Worm (Caenorhabditis elegans) whole organism, young adult: Measurements from ENCODE around the gene irld-47.

Experiments used
- B0035.1 ChIP-seq: sonication (generic microtip); optimal IDR thresholded peaks from 2 replicates; lab custom pipeline; 2016; ENCODE audit warnings: missing genetic modification characterization, mild to moderate bottlenecking, missing compliant biosample characterization, missing genotype, missing genetic modification reagents
- D2030.7 ChIP-seq: fragments of 200-800 bp; sonication (Bioruptor generic); IDR thresholded peaks from 2 replicates; pipeline ENCODE4 v1.3.6; 2022; ENCODE audit warnings: missing genetic modification reagents, missing genetic modification characterization, missing compliant biosample characterization
- F22D6.2 ChIP-seq: sonication (generic microtip); optimal IDR thresholded peaks from 2 replicates; lab custom pipeline; 2016; ENCODE audit warnings: mild to moderate bottlenecking, missing genetic modification characterization, missing compliant biosample characterization
- F23B12.7 ChIP-seq: sonication (generic microtip); optimal IDR thresholded peaks from 2 replicates; lab custom pipeline; 2017; ENCODE audit warnings: missing genetic modification characterization, mild to moderate bottlenecking, missing compliant biosample characterization, antibody characterized with exemption, moderate library complexity; ENCODE audit not compliant: insufficient read depth
- F49E8.2 ChIP-seq: sonication (generic microtip); optimal IDR thresholded peaks from 3 replicates; lab custom pipeline; 2017; ENCODE audit warnings: missing genetic modification characterization, mild to moderate bottlenecking, missing compliant biosample characterization, antibody characterized with exemption, moderate library complexity; ENCODE audit not compliant: insufficient read depth
- T26A5.8 ChIP-seq: sonication (generic microtip); optimal IDR thresholded peaks from 2 replicates; lab custom pipeline; 2016; ENCODE audit warnings: missing genetic modification characterization, missing compliant biosample characterization
- Y56A3A.18 ChIP-seq: fragments of 200-800 bp; sonication (Bioruptor generic); IDR thresholded peaks from 2 replicates; pipeline ENCODE4 v1.3.6; 2022; ENCODE audit warnings: missing genetic modification reagents, missing genetic modification characterization, missing compliant biosample characterization
- Y67H2A.10 ChIP-seq: fragments of 200-800 bp; sonication (Bioruptor generic); conservative IDR thresholded peaks from 2 replicates; pipeline ENCODE4 v1.3.6; 2022; ENCODE audit warnings: missing genetic modification reagents, missing genetic modification characterization, missing compliant biosample characterization
- Y79H2A.3 ChIP-seq: fragments of 200-800 bp; sonication (Bioruptor generic); conservative IDR thresholded peaks from 2 replicates; pipeline ENCODE4 v1.3.6; 2022; ENCODE audit warnings: missing genetic modification reagents, missing genetic modification characterization, missing compliant biosample characterization
- atf-7 ChIP-seq: sonication (generic microtip); optimal IDR thresholded peaks from 2 replicates; lab custom pipeline; 2017; ENCODE audit warnings: mild to moderate bottlenecking, missing genetic modification characterization, missing compliant biosample characterization
- attf-3 ChIP-seq: fragments of 200-800 bp; sonication (Bioruptor generic); conservative IDR thresholded peaks from 2 replicates; pipeline ENCODE4 v1.3.6; 2022; ENCODE audit warnings: missing genetic modification reagents, missing genetic modification characterization, missing compliant biosample characterization
- attf-5 ChIP-seq: fragments of 200-800 bp; sonication (Bioruptor generic); optimal IDR thresholded peaks from 2 replicates; lab custom pipeline; 2018; ENCODE audit warnings: mild to moderate bottlenecking, missing genetic modification characterization, missing compliant biosample characterization
- bed-1 ChIP-seq: fragments of 200-800 bp; sonication (Bioruptor generic); IDR thresholded peaks from 2 replicates; pipeline ENCODE4 v1.3.6; 2022; ENCODE audit warnings: missing genetic modification reagents, missing genetic modification characterization, missing compliant biosample characterization
- ceh-91 ChIP-seq: fragments of 200-800 bp; sonication (Bioruptor generic); IDR thresholded peaks from 2 replicates; pipeline ENCODE4 v1.3.6; 2022; ENCODE audit warnings: missing genetic modification reagents, missing genetic modification characterization, missing compliant biosample characterization
- egl-44 ChIP-seq: fragments of 200-800 bp; sonication (Bioruptor generic); IDR thresholded peaks from 2 replicates; pipeline ENCODE4 v1.3.6; 2022; ENCODE audit warnings: missing genetic modification reagents, missing genetic modification characterization, missing compliant biosample characterization
- egrh-3 ChIP-seq: fragments of 200-800 bp; sonication (Bioruptor generic); IDR thresholded peaks from 2 replicates; pipeline ENCODE4 v1.3.6; 2022; ENCODE audit warnings: missing genetic modification reagents, missing genetic modification characterization, missing compliant biosample characterization
- ets-4 ChIP-seq: fragments of 200-800 bp; sonication (Bioruptor generic); optimal IDR thresholded peaks from 2 replicates; lab custom pipeline; 2018; ENCODE audit warnings: mild to moderate bottlenecking, missing genetic modification characterization, missing compliant biosample characterization
- fkh-3 ChIP-seq: sonication (generic microtip); optimal IDR thresholded peaks from 2 replicates; lab custom pipeline; 2016; ENCODE audit warnings: mild to moderate bottlenecking, missing genetic modification characterization, missing compliant biosample characterization
- hmg-1.2 ChIP-seq: fragments of 200-800 bp; sonication (Bioruptor generic); IDR thresholded peaks from 2 replicates; pipeline ENCODE4 v1.3.6; 2022; ENCODE audit warnings: missing genetic modification reagents, missing genetic modification characterization, missing compliant biosample characterization
- let-607 ChIP-seq, 2 experiments: fragments of 200-800 bp in 1 of 2; sonication (Bioruptor generic) in 1 of 2; sonication (generic microtip) in 1 of 2; optimal IDR thresholded peaks; 2 replicates each; lab custom pipeline; 2016 to 2018; ENCODE audit warnings: mild to moderate bottlenecking in 2 of 2, missing compliant biosample characterization in 2 of 2, missing genetic modification characterization in 2 of 2, moderate library complexity in 2 of 2, missing genotype in 1 of 2
- lin-26 ChIP-seq: fragments of 200-800 bp; sonication (Bioruptor generic); IDR thresholded peaks from 2 replicates; pipeline ENCODE4 v1.3.6; 2022; ENCODE audit warnings: missing genetic modification reagents, missing genetic modification characterization, missing compliant biosample characterization
- lsl-1 ChIP-seq: fragments of 200-800 bp; sonication (Bioruptor generic); optimal IDR thresholded peaks from 2 replicates; lab custom pipeline; 2018; ENCODE audit warnings: mild to moderate bottlenecking, missing genetic modification characterization, moderate library complexity, missing compliant biosample characterization
- lsy-27 ChIP-seq: sonication (generic microtip); optimal IDR thresholded peaks from 2 replicates; lab custom pipeline; 2017; ENCODE audit warnings: missing genetic modification characterization, mild to moderate bottlenecking, missing compliant biosample characterization, antibody characterized with exemption, missing genotype, borderline replicate concordance; ENCODE audit not compliant: insufficient read depth
- madf-3 ChIP-seq: fragments of 200-800 bp; sonication (Bioruptor generic); IDR thresholded peaks from 2 replicates; pipeline ENCODE4 v1.3.6; 2022; ENCODE audit warnings: missing genetic modification reagents, missing genetic modification characterization, missing compliant biosample characterization
- madf-6 ChIP-seq: fragments of 200-800 bp; sonication (Bioruptor generic); IDR thresholded peaks from 2 replicates; pipeline ENCODE4 v1.3.6; 2022; ENCODE audit warnings: missing genetic modification reagents, missing genetic modification characterization, missing compliant biosample characterization
- nfya-1 ChIP-seq: sonication (generic microtip); optimal IDR thresholded peaks from 2 replicates; lab custom pipeline; 2017; ENCODE audit warnings: antibody characterized with exemption, missing compliant biosample characterization, missing genetic modification characterization, borderline replicate concordance; ENCODE audit not compliant: insufficient read depth
- nfyb-1 ChIP-seq: fragments of 200-800 bp; sonication (Bioruptor generic); IDR thresholded peaks from 2 replicates; pipeline ENCODE4 v1.3.6; 2022; ENCODE audit warnings: missing genetic modification reagents, missing genetic modification characterization, missing compliant biosample characterization
- nhr-120 ChIP-seq: fragments of 200-800 bp; sonication (Bioruptor generic); IDR thresholded peaks from 2 replicates; pipeline ENCODE4 v1.3.6; 2022; ENCODE audit warnings: missing genetic modification characterization, missing compliant biosample characterization
- nhr-90 ChIP-seq: sonication (generic microtip); optimal IDR thresholded peaks from 2 replicates; lab custom pipeline; 2016; ENCODE audit warnings: missing genotype, mild to moderate bottlenecking, missing genetic modification characterization, missing compliant biosample characterization
- pha-4 ChIP-seq: fragments of 150-350 bp; sonication (generic microtip); optimal IDR thresholded peaks from 2 replicates; lab custom pipeline; 2014; ENCODE audit warnings: missing biosample characterization, missing genetic modification reagents, missing genetic modification characterization
- rcor-1 ChIP-seq: fragments of 200-800 bp; sonication (Bioruptor generic); IDR thresholded peaks from 2 replicates; pipeline ENCODE4 v1.3.6; 2022; ENCODE audit warnings: missing genetic modification reagents, missing genetic modification characterization, missing compliant biosample characterization
- snpc-1.3 ChIP-seq: sonication (generic microtip); optimal IDR thresholded peaks from 2 replicates; lab custom pipeline; 2017; ENCODE audit warnings: missing genetic modification characterization, mild to moderate bottlenecking, missing compliant biosample characterization, antibody characterized with exemption, moderate library complexity, missing genotype, missing genetic modification reagents; ENCODE audit not compliant: insufficient read depth
- snpc-3.4 ChIP-seq: sonication (generic microtip); optimal IDR thresholded peaks from 2 replicates; lab custom pipeline; 2017; ENCODE audit warnings: missing genetic modification characterization, mild to moderate bottlenecking, missing compliant biosample characterization, antibody characterized with exemption, moderate library complexity, missing genotype, missing genetic modification reagents
- tlf-1 ChIP-seq: fragments of 200-800 bp; sonication (Bioruptor generic); optimal IDR thresholded peaks from 2 replicates; lab custom pipeline; 2018; ENCODE audit warnings: mild to moderate bottlenecking, missing genetic modification characterization, missing compliant biosample characterization
- zim-3 ChIP-seq: sonication (generic microtip); optimal IDR thresholded peaks from 2 replicates; lab custom pipeline; 2017; ENCODE audit warnings: mild to moderate bottlenecking, missing genetic modification characterization, moderate library complexity, missing compliant biosample characterization
- ztf-25 ChIP-seq: fragments of 200-800 bp; sonication (Bioruptor generic); IDR thresholded peaks from 2 replicates; pipeline ENCODE4 v1.3.6; 2022; ENCODE audit warnings: missing genetic modification reagents, missing genetic modification characterization, missing compliant biosample characterization
- ztf-3 ChIP-seq: fragments of 200-800 bp; sonication (Bioruptor generic); optimal IDR thresholded peaks from 2 replicates; lab custom pipeline; 2018; ENCODE audit warnings: mild to moderate bottlenecking, missing genetic modification characterization, missing compliant biosample characterization

The irld-47 gene

ce11 chrII:7866081-7866480 is 43.7 kb upstream of the irld-47 start (continued):
- TF ChIP-seq F23B12.7 (no peak), snpc-1.3 (tag; lab: Kevin White, UChicago) (peak; percentile 24), hmg-1.2 (GFP tag; lab: Robert Waterston, UW) (no peak), nhr-120 (GFP tag; lab: Robert Waterston, UW) (no peak), rcor-1 (GFP tag; lab: Robert Waterston, UW) (no peak), egl-44 (no peak), madf-3 (GFP tag; lab: Robert Waterston, UW) (0 out of 2 replicates have a peak, but pooled peaks have one; percentile 7), ceh-91 (GFP tag; lab: Robert Waterston, UW) (no peak), pha-4 (tag; lab: Kevin White, UChicago) (no peak), lin-26 (peak; percentile 68), fkh-3 (tag; lab: Kevin White, UChicago) (no peak), atf-7 (no peak), zim-3 (tag; lab: Kevin White, UChicago) (no peak), attf-5 (no peak), nhr-90 (tag; lab: Kevin White, UChicago) (no peak), madf-6 (GFP tag; lab: Robert Waterston, UW) (peak; percentile 54), B0035.1 (peak; percentile 4), Y56A3A.18 (GFP tag; lab: Robert Waterston, UW) (no peak), nfya-1 (no peak), Y67H2A.10 (GFP tag; lab: Robert Waterston, UW) (no peak), lsy-27 (no peak), F49E8.2 (tag; lab: Kevin White, UChicago) (peak; percentile 59), Y79H2A.3 (GFP tag; lab: Robert Waterston, UW) (no peak), ztf-25 (no peak), tlf-1 (GFP tag; lab: Kevin White, UChicago) (peak; percentile 24), snpc-3.4 (peak; percentile 72), T26A5.8 (no peak), ztf-3 (GFP tag; lab: Kevin White, UChicago) (no peak), nfyb-1 (GFP tag; lab: Robert Waterston, UW) (no peak), lsl-1 (GFP tag; lab: Kevin White, UChicago) (no peak), egrh-3 (GFP tag; lab: Robert Waterston, UW) (no peak)
- TF ChIP-seq, all 124 proteins: peak for 26

DNA sequence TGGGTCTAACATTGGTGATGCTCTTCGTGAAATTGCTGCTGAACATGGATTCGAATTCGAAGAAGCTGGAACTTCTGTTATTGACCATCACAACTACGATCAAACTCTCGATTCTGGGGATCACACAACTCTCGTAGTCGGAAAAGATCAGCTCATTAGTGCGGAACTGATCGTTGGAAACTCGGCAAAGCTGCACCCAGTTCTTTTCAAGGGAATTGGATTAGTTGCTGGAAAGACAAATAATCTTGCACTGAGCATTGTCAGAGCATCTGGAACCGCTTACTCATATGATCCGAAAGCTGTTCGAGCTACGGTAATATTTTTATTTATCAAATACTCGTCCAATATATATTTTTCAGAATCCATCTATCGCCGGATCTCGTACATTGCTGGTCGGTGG is 42.5 kb upstream of the irld-47 start:
- TF ChIP-seq attf-3 (GFP tag; lab: Robert Waterston, UW) (no peak), F22D6.2 (tag; lab: Kevin White, UChicago) (no peak), ztf-25 (no peak), ets-4 (no peak), D2030.7 (GFP tag; lab: Robert Waterston, UW) (no peak), ceh-91 (GFP tag; lab: Robert Waterston, UW) (no peak), let-607 (tag; optimal IDR thresholded peaks at IDR 0.05; lab: Kevin White, UChicago) (no peak), bed-1 (GFP tag; lab: Robert Waterston, UW) (no peak), ztf-3 (GFP tag; lab: Kevin White, UChicago) (no peak), F23B12.7 (no peak), T26A5.8 (no peak), fkh-3 (tag; lab: Kevin White, UChicago) (no peak)
